Worm (Caenorhabditis elegans) whole organism, L4 larva: Measurements from ENCODE around the gene F46C3.6.

Experiments
- F49E8.2 ChIP-seq: sonication (generic microtip); optimal IDR thresholded peaks from 2 replicates; lab custom pipeline; 2016; ENCODE audit warnings: missing compliant biosample characterization, mild to moderate bottlenecking, missing genetic modification characterization, borderline replicate concordance
- Y48G9A.11 ChIP-seq: fragments of 200-800 bp; sonication (Bioruptor generic); IDR thresholded peaks from 2 replicates; pipeline ENCODE4 v1.3.6; 2022; ENCODE audit warnings: missing genetic modification reagents, missing genetic modification characterization, missing compliant biosample characterization
- Y5F2A.4 ChIP-seq: fragments of 200-800 bp; sonication (Bioruptor generic); optimal IDR thresholded peaks from 2 replicates; lab custom pipeline; 2018; ENCODE audit warnings: mild to moderate bottlenecking, missing genetic modification characterization, missing compliant biosample characterization
- aha-1 ChIP-seq: fragments of 150-350 bp; peaks from one replicate; lab custom pipeline; 2014; ENCODE audit warnings: missing biosample characterization, missing genetic modification characterization
- attf-4 ChIP-seq: sonication (generic microtip); optimal IDR thresholded peaks from 3 replicates; lab custom pipeline; 2017; ENCODE audit warnings: missing biosample characterization, missing genetic modification characterization
- ceh-20 ChIP-seq: fragments of 200-800 bp; sonication (Bioruptor generic); IDR thresholded peaks from 2 replicates; pipeline ENCODE4 v1.3.6; 2022; ENCODE audit warnings: missing genetic modification reagents, missing genetic modification characterization, missing compliant biosample characterization
- ceh-28 ChIP-seq: fragments of 150-350 bp; optimal IDR thresholded peaks from 2 replicates; lab custom pipeline; 2014; ENCODE audit warnings: missing biosample characterization, missing genetic modification reagents, missing genetic modification characterization
- ceh-32 ChIP-seq: sonication (generic microtip); optimal IDR thresholded peaks from 2 replicates; lab custom pipeline; 2016; ENCODE audit warnings: mild to moderate bottlenecking, missing genetic modification characterization, missing compliant biosample characterization; ENCODE audit not compliant: poor library complexity
- ceh-44 ChIP-seq: fragments of 200-800 bp; sonication (Bioruptor generic); IDR thresholded peaks from 2 replicates; pipeline ENCODE4 v1.3.6; 2022; ENCODE audit warnings: missing genetic modification reagents, missing genetic modification characterization, missing compliant biosample characterization
- ceh-62 ChIP-seq: sonication (generic microtip); optimal IDR thresholded peaks from 2 replicates; lab custom pipeline; 2017; ENCODE audit warnings: missing biosample characterization, missing genetic modification characterization
- ceh-82 ChIP-seq: sonication (generic microtip); optimal IDR thresholded peaks from 2 replicates; lab custom pipeline; 2017; ENCODE audit warnings: missing biosample characterization, missing genetic modification characterization
- ces-1 ChIP-seq: fragments of 150-350 bp; sonication (generic microtip); optimal IDR thresholded peaks from 4 replicates; lab custom pipeline; 2014; ENCODE audit warnings: missing biosample characterization, missing genetic modification reagents, missing genetic modification characterization
- cey-2 ChIP-seq: sonication (generic microtip); optimal IDR thresholded peaks from 3 replicates; lab custom pipeline; 2017; ENCODE audit warnings: missing genetic modification characterization, mild to moderate bottlenecking, missing compliant biosample characterization, antibody characterized with exemption, borderline replicate concordance; ENCODE audit not compliant: insufficient read depth
- dmd-6 ChIP-seq: fragments of 200-800 bp; sonication (Bioruptor generic); IDR thresholded peaks from 2 replicates; pipeline ENCODE4 v1.3.6; 2022; ENCODE audit warnings: missing genetic modification reagents, missing genetic modification characterization, missing compliant biosample characterization
- dpl-1 ChIP-seq: fragments of 150-350 bp; optimal IDR thresholded peaks from 2 replicates; lab custom pipeline; 2014; ENCODE audit warnings: missing biosample characterization, missing genetic modification reagents, missing genetic modification characterization
- duxl-1 ChIP-seq: sonication (generic microtip); optimal IDR thresholded peaks from 2 replicates; lab custom pipeline; 2016; ENCODE audit warnings: mild to moderate bottlenecking, missing genetic modification characterization, moderate library complexity, missing compliant biosample characterization; ENCODE audit not compliant: poor library complexity
- egl-43 ChIP-seq: fragments of 200-800 bp; sonication (Bioruptor generic); IDR thresholded peaks from 2 replicates; pipeline ENCODE4 v1.3.6; 2022; ENCODE audit warnings: missing genetic modification reagents, missing genetic modification characterization, missing compliant biosample characterization
- hlh-11 ChIP-seq: fragments of 200-800 bp; sonication (Bioruptor generic); optimal IDR thresholded peaks from 2 replicates; lab custom pipeline; 2018; ENCODE audit warnings: mild to moderate bottlenecking, missing genetic modification characterization, missing compliant biosample characterization
- hlh-30 ChIP-seq: sonication (generic microtip); optimal IDR thresholded peaks from 2 replicates; lab custom pipeline; 2017; ENCODE audit warnings: antibody characterized with exemption, mild to moderate bottlenecking, missing genetic modification characterization, missing compliant biosample characterization; ENCODE audit not compliant: insufficient read depth
- lin-1 ChIP-seq: fragments of 200-800 bp; sonication (Bioruptor generic); IDR thresholded peaks from 2 replicates; pipeline ENCODE4 v1.3.6; 2022; ENCODE audit warnings: missing genetic modification reagents, missing genetic modification characterization, missing compliant biosample characterization
- lin-13 ChIP-seq: fragments of 150-350 bp; optimal IDR thresholded peaks from 2 replicates; lab custom pipeline; 2014; ENCODE audit warnings: missing biosample characterization, missing genetic modification reagents, missing genetic modification characterization
- lin-29 ChIP-seq: fragments of 200-800 bp; sonication (Bioruptor generic); IDR thresholded peaks from 2 replicates; pipeline ENCODE4 v1.3.6; 2022; ENCODE audit warnings: missing genetic modification reagents, missing genetic modification characterization, missing compliant biosample characterization
- lir-3 ChIP-seq: sonication (generic microtip); optimal IDR thresholded peaks from 2 replicates; lab custom pipeline; 2016; ENCODE audit warnings: mild to moderate bottlenecking, missing genetic modification characterization, missing compliant biosample characterization
- mdl-1 ChIP-seq, 2 experiments: fragments of 150-350 bp in 1 of 2; sonication (generic microtip) in 1 of 2; optimal IDR thresholded peaks; 2 replicates each; lab custom pipeline; 2014 to 2017; ENCODE audit warnings: missing biosample characterization in 2 of 2, missing genetic modification characterization in 2 of 2
- mep-1 ChIP-seq: fragments of 150-350 bp; sonication (generic microtip); optimal IDR thresholded peaks from 3 replicates; lab custom pipeline; 2014; ENCODE audit warnings: missing biosample characterization, missing genetic modification characterization
- mes-2 ChIP-seq: sonication (generic microtip); optimal IDR thresholded peaks from 2 replicates; lab custom pipeline; 2016; ENCODE audit warnings: missing genotype, mild to moderate bottlenecking, missing genetic modification characterization, missing compliant biosample characterization; ENCODE audit not compliant: poor library complexity, severe bottlenecking
- mxl-3 ChIP-seq: fragments of 200-800 bp; sonication (Bioruptor generic); optimal IDR thresholded peaks from 2 replicates; lab custom pipeline; 2018; ENCODE audit warnings: mild to moderate bottlenecking, missing genetic modification characterization, missing compliant biosample characterization
- nhr-10 ChIP-seq: fragments of 150-350 bp; optimal IDR thresholded peaks from 2 replicates; lab custom pipeline; 2014; ENCODE audit warnings: missing biosample characterization, missing genetic modification characterization
- nhr-25 ChIP-seq: sonication (generic microtip); optimal IDR thresholded peaks from 2 replicates; lab custom pipeline; 2017; ENCODE audit warnings: missing genetic modification characterization, mild to moderate bottlenecking, missing compliant biosample characterization, antibody characterized with exemption, moderate library complexity, borderline replicate concordance; ENCODE audit not compliant: insufficient read depth
- nhr-48 ChIP-seq: sonication (generic microtip); optimal IDR thresholded peaks from 2 replicates; lab custom pipeline; 2016; ENCODE audit warnings: mild to moderate bottlenecking, missing genetic modification characterization, missing compliant biosample characterization
- nhr-6 ChIP-seq: fragments of 150-350 bp; optimal IDR thresholded peaks from 2 replicates; lab custom pipeline; 2014; ENCODE audit warnings: missing biosample characterization, missing genetic modification characterization
- nhr-77 ChIP-seq: fragments of 150-350 bp; optimal IDR thresholded peaks from 2 replicates; lab custom pipeline; 2014; ENCODE audit warnings: missing biosample characterization, missing genetic modification characterization
- pqm-1 ChIP-seq: sonication (generic microtip); optimal IDR thresholded peaks from 2 replicates; lab custom pipeline; 2017; ENCODE audit warnings: missing biosample characterization, missing genetic modification characterization
- snpc-4 ChIP-seq: fragments of 150-350 bp; optimal IDR thresholded peaks from 2 replicates; lab custom pipeline; 2014; ENCODE audit warnings: missing biosample characterization, missing genetic modification characterization
- spr-3 ChIP-seq: fragments of 200-800 bp; sonication (Bioruptor generic); optimal IDR thresholded peaks from 2 replicates; lab custom pipeline; 2018; ENCODE audit warnings: mild to moderate bottlenecking, missing genetic modification characterization, missing compliant biosample characterization
- tag-97 ChIP-seq: fragments of 200-800 bp; sonication (Bioruptor generic); IDR thresholded peaks from 2 replicates; pipeline ENCODE4 v1.3.6; 2022; ENCODE audit warnings: missing genetic modification characterization, missing compliant biosample characterization
- unc-130 ChIP-seq: sonication (generic microtip); optimal IDR thresholded peaks from 2 replicates; lab custom pipeline; 2016; ENCODE audit warnings: missing genetic modification reagents, missing genetic modification characterization, missing compliant biosample characterization
- unc-62 ChIP-seq, 3 experiments: fragments of 150-350 bp in 1 of 3; sonication (generic microtip); optimal IDR thresholded peaks in 2 of 3; peaks in 1 of 3; 1 replicate in 1 of 3; 2 replicates in 2 of 3; lab custom pipeline; 2014 to 2017; ENCODE audit warnings: missing biosample characterization in 3 of 3, missing genetic modification characterization in 3 of 3, missing genetic modification reagents in 3 of 3, missing genotype in 1 of 3
- zag-1 ChIP-seq: fragments of 150-350 bp; optimal IDR thresholded peaks from 2 replicates; lab custom pipeline; 2014; ENCODE audit warnings: missing biosample characterization, missing genetic modification characterization
- zfp-3 ChIP-seq: fragments of 200-800 bp; sonication (Bioruptor generic); conservative IDR thresholded peaks from 2 replicates; pipeline ENCODE4 v1.3.6; 2022; ENCODE audit warnings: missing genetic modification reagents, missing genetic modification characterization, missing compliant biosample characterization
- zip-11 ChIP-seq: fragments of 200-800 bp; sonication (Bioruptor generic); IDR thresholded peaks from 2 replicates; pipeline ENCODE4 v1.3.6; 2022; ENCODE audit warnings: missing genetic modification characterization, missing compliant biosample characterization
- ztf-11 ChIP-seq: fragments of 150-350 bp; optimal IDR thresholded peaks from 2 replicates; lab custom pipeline; 2014; ENCODE audit warnings: missing biosample characterization, missing genetic modification characterization

Gene F46C3.6

ce11 chrX:11463005-11463404, 43.1 kb upstream of the F46C3.6 start:
- no peak for TF ChIP-seq ceh-32 (tag; lab: Kevin White, UChicago)
- no peak for TF ChIP-seq snpc-4 (tag; lab: Kevin White, UChicago)
- 0 out of 2 replicates have a peak, but pooled peaks have one; percentile 13 for TF ChIP-seq ceh-20
- no peak for TF ChIP-seq ceh-44 (GFP tag; lab: Robert Waterston, UW)
- TF ChIP-seq aha-1 (tag; lab: Kevin White, UChicago), result peak; percentile 76
- no peak for TF ChIP-seq Y48G9A.11 (GFP tag; lab: Robert Waterston, UW)
- no peak for TF ChIP-seq F49E8.2 (tag; lab: Kevin White, UChicago)
- no peak for TF ChIP-seq spr-3 (GFP tag; lab: Kevin White, UChicago)
- TF ChIP-seq ztf-11 (tag; lab: Kevin White, UChicago), result no peak
- no peak for TF ChIP-seq dmd-6 (GFP tag; lab: Robert Waterston, UW)
- TF ChIP-seq ceh-82 (tag; lab: Kevin White, UChicago), result no peak
- no peak for TF ChIP-seq cey-2 (tag; lab: Kevin White, UChicago)
- TF ChIP-seq mdl-1 (tag; optimal IDR thresholded peaks at IDR 0.05; lab: Kevin White, UChicago), result peak in 1 of 2 experiments; percentile 5
- no peak for TF ChIP-seq lir-3 (tag; lab: Kevin White, UChicago)
- no peak for TF ChIP-seq lin-1 (GFP tag; lab: Robert Waterston, UW)
- TF ChIP-seq mep-1, result peak; percentile 5
- TF ChIP-seq ceh-62 (tag; lab: Kevin White, UChicago), result no peak
- no peak for TF ChIP-seq dpl-1 (GFP tag; lab: Kevin White, UChicago)
- TF ChIP-seq egl-43, result no peak

DNA sequence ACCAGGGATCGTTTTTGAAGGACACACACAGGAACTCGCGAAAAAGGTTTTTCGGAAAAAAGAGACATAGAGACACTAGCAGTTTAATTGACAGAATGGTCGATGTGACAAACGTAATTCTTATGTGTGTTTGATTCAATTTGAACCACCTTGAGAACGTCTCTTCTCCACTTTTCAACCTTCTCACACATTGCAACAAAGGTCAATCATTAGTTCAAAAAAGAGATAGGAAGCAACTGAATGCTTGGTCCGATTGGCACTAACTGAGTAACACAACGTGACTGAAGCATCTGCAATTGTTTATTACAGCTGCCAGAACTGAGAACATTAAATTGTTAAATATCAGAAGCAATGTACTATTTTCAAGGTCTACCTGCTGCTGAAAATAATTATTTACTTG, 42.2 kb upstream of the F46C3.6 start:
- no peak for TF ChIP-seq zag-1 (tag; lab: Kevin White, UChicago)
- no peak for TF ChIP-seq nhr-77 (tag; lab: Kevin White, UChicago)
- TF ChIP-seq unc-62 (GFP tag; optimal IDR thresholded peaks at IDR 0.05 in 1 of 2; lab: Kevin White, UChicago), result peak in 1 of 2 experiments; percentile 99
- no peak for TF ChIP-seq unc-62 (tag; optimal IDR thresholded peaks at IDR 0.05; lab: Kevin White, UChicago)
- peak; percentile 92 for TF ChIP-seq aha-1 (tag; lab: Kevin White, UChicago)
- TF ChIP-seq mep-1, result peak; percentile 9
- TF ChIP-seq dmd-6 (GFP tag; lab: Robert Waterston, UW), result peak; percentile 6; the same call in 1 of the 2 replicates
- TF ChIP-seq mxl-3 (GFP tag; lab: Kevin White, UChicago), result peak; percentile 1
- TF ChIP-seq, all 104 proteins: peak for 5

DNA sequence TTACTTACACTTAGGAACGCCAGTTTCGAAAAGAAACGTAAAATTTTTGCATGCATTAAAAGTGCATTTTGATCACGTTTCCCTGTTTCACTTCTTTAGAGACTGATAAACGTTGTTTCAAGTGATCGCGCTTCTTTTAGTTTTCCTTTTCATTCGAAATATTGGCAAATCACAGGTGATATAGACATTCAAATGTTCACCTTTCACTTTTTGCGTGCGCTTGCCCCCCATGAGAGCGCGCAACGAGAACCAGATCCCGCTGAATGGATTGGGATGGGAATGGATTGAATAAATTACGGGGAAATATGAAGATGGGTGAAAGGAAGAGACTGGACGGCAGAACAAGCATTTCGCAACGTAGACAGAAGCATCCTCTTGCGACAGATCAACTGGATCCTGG, 41.7 kb upstream of the F46C3.6 start:
- TF ChIP-seq ceh-32 (tag; lab: Kevin White, UChicago) (no peak), hlh-30 (tag; lab: Kevin White, UChicago) (peak; percentile 39), nhr-48 (tag; lab: Kevin White, UChicago) (peak; percentile 18), hlh-11 (tag; lab: Kevin White, UChicago) (peak; percentile 35), cey-2 (tag; lab: Kevin White, UChicago) (no peak), pqm-1 (peak; percentile 19)
- TF ChIP-seq, all 104 proteins: peak for 4

ce11 chrX:11456665-11457064, 36.8 kb upstream of the F46C3.6 start:
- peak in 1 of 2 experiments; percentile 91 for TF ChIP-seq unc-62 (GFP tag; optimal IDR thresholded peaks at IDR 0.05 in 1 of 2; lab: Kevin White, UChicago)
- no peak for TF ChIP-seq unc-62 (tag; optimal IDR thresholded peaks at IDR 0.05; lab: Kevin White, UChicago)
- TF ChIP-seq unc-130, result no peak
- TF ChIP-seq duxl-1, result no peak
- TF ChIP-seq, all 104 proteins: peak for 1

ce11 chrX:11454231-11454630, 34.4 kb upstream of the F46C3.6 start, which contains the start of gene F48C5.2:
F48C5.2 (minus strand) TSS chrX:11454331.
- no peak for TF ChIP-seq ceh-20
- no peak for TF ChIP-seq unc-62 (GFP tag; optimal IDR thresholded peaks at IDR 0.05 in 1 of 2; lab: Kevin White, UChicago)
- TF ChIP-seq unc-62 (tag; optimal IDR thresholded peaks at IDR 0.05; lab: Kevin White, UChicago), result no peak
- TF ChIP-seq unc-130, result no peak
- no peak for TF ChIP-seq nhr-77 (tag; lab: Kevin White, UChicago)
- no peak for TF ChIP-seq tag-97 (GFP tag; lab: Robert Waterston, UW)
- TF ChIP-seq nhr-10 (tag; lab: Kevin White, UChicago), result no peak
- no peak for TF ChIP-seq lin-13 (GFP tag; lab: Kevin White, UChicago)
- no peak for TF ChIP-seq ceh-28 (tag; lab: Kevin White, UChicago)
- TF ChIP-seq Y5F2A.4 (GFP tag; lab: Kevin White, UChicago), result no peak
- no peak for TF ChIP-seq nhr-6
- no peak for TF ChIP-seq zip-11
- no peak for TF ChIP-seq ces-1 (GFP tag; lab: Kevin White, UChicago)
- no peak for TF ChIP-seq mes-2
- TF ChIP-seq attf-4 (tag; lab: Kevin White, UChicago), result no peak
- no peak for TF ChIP-seq zfp-3
- TF ChIP-seq lin-29, result no peak
- no peak for TF ChIP-seq nhr-25
